Fruit fly (Drosophila melanogaster) whole organism, embryonic: ENCODE measurements around the gene Mgat4b.

Source experiments
- Asciz ChIP-seq: fragments of 200-800 bp; sonication (Bioruptor generic); optimal IDR thresholded peaks from 2 replicates; lab custom pipeline; 2017; ENCODE audit warnings: missing biosample characterization, mild to moderate bottlenecking, missing genetic modification characterization, missing genetic modification reagents
- Awh ChIP-seq: fragments of 200-800 bp; sonication (Bioruptor generic); IDR thresholded peaks from 2 replicates; pipeline ENCODE4, ENCODE4 v1.3.6; 2022; ENCODE audit warnings: missing biosample characterization, missing genetic modification characterization
- Bdp1 ChIP-seq: fragments of 200-800 bp; sonication (Bioruptor generic); optimal IDR thresholded peaks from 3 replicates; lab custom pipeline; 2016; ENCODE audit warnings: missing biosample characterization, missing genetic modification characterization
- CG10209 ChIP-seq: fragments of 200-800 bp; sonication (Bioruptor generic); optimal IDR thresholded peaks from 3 replicates; lab custom pipeline; 2017; ENCODE audit warnings: missing biosample characterization, mild to moderate bottlenecking, missing genetic modification characterization, missing genetic modification reagents
- CG11723 ChIP-seq: fragments of 200-800 bp; sonication (Bioruptor generic); optimal IDR thresholded peaks from 2 replicates; lab custom pipeline; 2017; ENCODE audit warnings: missing biosample characterization, mild to moderate bottlenecking, missing genetic modification characterization
- CG12659 ChIP-seq: fragments of 200-800 bp; sonication (Bioruptor generic); optimal IDR thresholded peaks from 3 replicates; lab custom pipeline; 2017; ENCODE audit warnings: mild to moderate bottlenecking, missing biosample characterization, missing genetic modification reagents, missing genetic modification characterization
- CG12769 ChIP-seq: fragments of 200-800 bp; sonication (Bioruptor generic); optimal IDR thresholded peaks from 2 replicates; lab custom pipeline; 2019; ENCODE audit warnings: missing biosample characterization, mild to moderate bottlenecking, missing genetic modification characterization, moderate library complexity
- CG13775 ChIP-seq: fragments of 200-800 bp; sonication (Bioruptor generic); optimal IDR thresholded peaks from 3 replicates; lab custom pipeline; 2017; ENCODE audit warnings: missing biosample characterization, mild to moderate bottlenecking, missing genetic modification characterization
- CG15011 ChIP-seq: fragments of 200-800 bp; sonication (Bioruptor generic); optimal IDR thresholded peaks from 3 replicates; lab custom pipeline; 2018; ENCODE audit warnings: missing biosample characterization, mild to moderate bottlenecking, missing genetic modification characterization
- CG1603 ChIP-seq: fragments of 200-800 bp; sonication (Bioruptor generic); optimal IDR thresholded peaks from 2 replicates; lab custom pipeline; 2019; ENCODE audit warnings: missing biosample characterization, mild to moderate bottlenecking, missing genetic modification characterization, moderate library complexity
- CG2116 ChIP-seq: fragments of 200-800 bp; sonication (Bioruptor generic); optimal IDR thresholded peaks from 3 replicates; lab custom pipeline; 2018; ENCODE audit warnings: missing biosample characterization, mild to moderate bottlenecking, missing genetic modification characterization
- CG2678 ChIP-seq: fragments of 200-800 bp; sonication (Bioruptor generic); optimal IDR thresholded peaks from 3 replicates; lab custom pipeline; 2019; ENCODE audit warnings: missing biosample characterization, mild to moderate bottlenecking, missing genetic modification characterization, moderate library complexity
- CG31365 ChIP-seq: fragments of 200-800 bp; sonication (Bioruptor generic); optimal IDR thresholded peaks from 2 replicates; lab custom pipeline; 2018; ENCODE audit warnings: missing biosample characterization, mild to moderate bottlenecking, missing genetic modification characterization
- CG3281 ChIP-seq: fragments of 200-800 bp; sonication (Bioruptor generic); optimal IDR thresholded peaks from 3 replicates; lab custom pipeline; 2017; ENCODE audit warnings: missing biosample characterization, mild to moderate bottlenecking, missing genetic modification characterization
- CG33213 ChIP-seq: fragments of 200-800 bp; sonication (Bioruptor generic); optimal IDR thresholded peaks from 3 replicates; lab custom pipeline; 2016; ENCODE audit warnings: missing biosample characterization, missing genetic modification characterization
- CG33557 ChIP-seq: fragments of 200-800 bp; sonication (Bioruptor generic); optimal IDR thresholded peaks from 2 replicates; lab custom pipeline; 2019; ENCODE audit warnings: missing biosample characterization, mild to moderate bottlenecking, missing genetic modification characterization, moderate library complexity
- CG3407 ChIP-seq: fragments of 200-800 bp; sonication (Bioruptor generic); optimal IDR thresholded peaks from 2 replicates; lab custom pipeline; 2018; ENCODE audit warnings: missing biosample characterization, mild to moderate bottlenecking, missing genetic modification characterization
- CG34422 ChIP-seq: fragments of 200-800 bp; sonication (Bioruptor generic); IDR thresholded peaks from 3 replicates; pipeline ENCODE4 v1.3.6; 2022; ENCODE audit warnings: missing biosample characterization, missing genetic modification characterization
- CG4360 ChIP-seq: fragments of 200-800 bp; sonication (Bioruptor generic); IDR thresholded peaks from 2 replicates; pipeline ENCODE4 v1.3.6; 2022; ENCODE audit warnings: missing biosample characterization, missing genetic modification characterization
- CG4707 ChIP-seq: fragments of 200-800 bp; sonication (Bioruptor generic); optimal IDR thresholded peaks from 2 replicates; lab custom pipeline; 2018; ENCODE audit warnings: missing biosample characterization, mild to moderate bottlenecking, missing genetic modification characterization, moderate library complexity
- CG6765 ChIP-seq: fragments of 200-800 bp; sonication (Bioruptor generic); optimal IDR thresholded peaks from 3 replicates; lab custom pipeline; 2017; ENCODE audit warnings: missing biosample characterization, mild to moderate bottlenecking, missing genetic modification characterization
- CG7556 ChIP-seq: fragments of 200-800 bp; sonication (Bioruptor generic); optimal IDR thresholded peaks from 2 replicates; lab custom pipeline; 2017; ENCODE audit warnings: missing biosample characterization, mild to moderate bottlenecking, missing genetic modification characterization
- CG7839 ChIP-seq: fragments of 200-800 bp; sonication (Bioruptor generic); optimal IDR thresholded peaks from 3 replicates; lab custom pipeline; 2018; ENCODE audit warnings: missing biosample characterization, mild to moderate bottlenecking, missing genetic modification characterization, moderate library complexity
- CG7987 ChIP-seq: fragments of 200-800 bp; sonication (Bioruptor generic); optimal IDR thresholded peaks from 2 replicates; lab custom pipeline; 2018; ENCODE audit warnings: missing biosample characterization, mild to moderate bottlenecking, missing genetic modification characterization, moderate library complexity
- CHES-1-like ChIP-seq: fragments of 200-800 bp; sonication (Bioruptor generic); optimal IDR thresholded peaks from 2 replicates; lab custom pipeline; 2016; ENCODE audit warnings: missing biosample characterization, missing genetic modification characterization
- D ChIP-seq, 2 experiments: fragments of 200-800 bp in 1 of 2; fragments of >200 bp in 1 of 2; sonication (Bioruptor generic) in 1 of 2; optimal IDR thresholded peaks; 2 replicates in 1 of 2; 3 replicates in 1 of 2; lab custom pipeline; 2017; ENCODE audit warnings: mild to moderate bottlenecking in 1 of 2, missing biosample characterization in 1 of 2, missing genetic modification characterization in 1 of 2, missing genetic modification reagents in 1 of 2
- Dref ChIP-seq: fragments of 200-800 bp; sonication (Bioruptor generic); IDR thresholded peaks from 2 replicates; pipeline ENCODE4 v1.3.6; 2022; ENCODE audit warnings: missing biosample characterization, missing genetic modification characterization
- HLH3B ChIP-seq: fragments of 200-800 bp; sonication (Bioruptor generic); IDR thresholded peaks from 2 replicates; pipeline ENCODE4 v1.3.6; 2022; ENCODE audit warnings: missing biosample characterization, missing genetic modification characterization
- HLHmδ ChIP-seq: fragments of 200-800 bp; sonication (Bioruptor generic); optimal IDR thresholded peaks from 2 replicates; lab custom pipeline; 2018; ENCODE audit warnings: missing biosample characterization, mild to moderate bottlenecking, missing genetic modification characterization, moderate library complexity
- Med ChIP-seq: fragments of 200-800 bp; sonication (Bioruptor generic); peaks from one replicate; lab custom pipeline; 2016; ENCODE audit warnings: missing biosample characterization, missing genetic modification characterization, mild to moderate bottlenecking, inconsistent platforms, moderate library complexity
- NC2β ChIP-seq: fragments of 200-800 bp; sonication (Bioruptor generic); optimal IDR thresholded peaks from 2 replicates; lab custom pipeline; 2016; ENCODE audit warnings: missing biosample characterization, missing genetic modification characterization
- Tbp ChIP-seq: fragments of >200 bp; optimal IDR thresholded peaks from 2 replicates; lab custom pipeline; 2018; ENCODE audit warnings: missing biosample characterization, missing genetic modification characterization
- chinmo ChIP-seq: fragments of 200-800 bp; sonication (Bioruptor generic); IDR thresholded peaks from 4 replicates; pipeline ENCODE4 v1.3.6; 2022; ENCODE audit warnings: missing biosample characterization, missing genetic modification characterization; ENCODE audit not compliant: partially characterized antibody
- ci ChIP-seq: fragments of 200-800 bp; sonication (Bioruptor generic); IDR thresholded peaks from 3 replicates; pipeline ENCODE4 v1.3.6; 2022; ENCODE audit warnings: missing biosample characterization, missing genetic modification characterization
- fd64A ChIP-seq: fragments of 200-800 bp; sonication (Bioruptor generic); optimal IDR thresholded peaks from 3 replicates; lab custom pipeline; 2018; ENCODE audit warnings: missing biosample characterization, mild to moderate bottlenecking, missing genetic modification characterization
- kah ChIP-seq: fragments of 200-800 bp; sonication (Bioruptor generic); optimal IDR thresholded peaks from 2 replicates; lab custom pipeline; 2018; ENCODE audit warnings: missing biosample characterization, mild to moderate bottlenecking, missing genetic modification characterization
- lov ChIP-seq, 2 experiments: fragments of 200-800 bp in 1 of 2; fragments of >200 bp in 1 of 2; sonication (Bioruptor generic) in 1 of 2; IDR thresholded peaks in 1 of 2; optimal IDR thresholded peaks in 1 of 2; 2 replicates in 1 of 2; 3 replicates in 1 of 2; pipeline versions ENCODE4 v1.3.6 to Lab custom; 2017 to 2022; ENCODE audit warnings: missing biosample characterization in 1 of 2, missing genetic modification characterization in 1 of 2
- nerfin-1 ChIP-seq: fragments of 200-800 bp; sonication (Bioruptor generic); optimal IDR thresholded peaks from 3 replicates; lab custom pipeline; 2019; ENCODE audit warnings: missing biosample characterization, mild to moderate bottlenecking, missing genetic modification characterization, moderate library complexity
- org-1 ChIP-seq: fragments of 200-800 bp; sonication (Bioruptor generic); optimal IDR thresholded peaks from 2 replicates; lab custom pipeline; 2017; ENCODE audit warnings: missing biosample characterization, missing genetic modification characterization
- pan ChIP-seq, 4 experiments: fragments of >200 bp in 3 of 4; fragments of 200-800 bp in 1 of 4; sonication (Bioruptor generic) in 1 of 4; optimal IDR thresholded peaks in 3 of 4; IDR thresholded peaks in 1 of 4; 2 replicates each; pipeline versions ENCODE4 v1.3.6 to Lab custom; 2017 to 2022; ENCODE audit warnings: missing biosample characterization in 2 of 4, missing genetic modification characterization in 2 of 4, mixed read lengths in 1 of 4
- pfk ChIP-seq: fragments of 200-800 bp; sonication (Bioruptor generic); optimal IDR thresholded peaks from 2 replicates; lab custom pipeline; 2018; ENCODE audit warnings: missing biosample characterization, mild to moderate bottlenecking, missing genetic modification characterization, moderate library complexity
- sima ChIP-seq: fragments of 200-800 bp; sonication (Bioruptor generic); optimal IDR thresholded peaks from 2 replicates; lab custom pipeline; 2016; ENCODE audit warnings: missing biosample characterization, missing genetic modification characterization
- stc ChIP-seq: fragments of 200-800 bp; sonication (Bioruptor generic); IDR thresholded peaks from 2 replicates; pipeline ENCODE4 v1.3.6; 2022; ENCODE audit warnings: missing biosample characterization, missing genetic modification characterization
- stwl ChIP-seq: fragments of 200-800 bp; sonication (Bioruptor generic); optimal IDR thresholded peaks from 3 replicates; lab custom pipeline; 2018; ENCODE audit warnings: missing biosample characterization, mild to moderate bottlenecking, missing genetic modification characterization, moderate library complexity
- tup ChIP-seq: fragments of 200-800 bp; sonication (Bioruptor generic); optimal IDR thresholded peaks from 2 replicates; lab custom pipeline; 2016; ENCODE audit warnings: missing biosample characterization, mild to moderate bottlenecking, missing genetic modification characterization, moderate library complexity
- unpg ChIP-seq: fragments of 200-800 bp; sonication (Bioruptor generic); optimal IDR thresholded peaks from 3 replicates; lab custom pipeline; 2018; ENCODE audit warnings: missing biosample characterization, mild to moderate bottlenecking, missing genetic modification characterization, moderate library complexity
- zfh1 ChIP-seq: fragments of 200-800 bp; sonication (Bioruptor generic); IDR thresholded peaks from 3 replicates; pipeline ENCODE4 v1.3.6; 2022; ENCODE audit warnings: missing biosample characterization, missing genetic modification characterization

Mgat4b gene

DNA sequence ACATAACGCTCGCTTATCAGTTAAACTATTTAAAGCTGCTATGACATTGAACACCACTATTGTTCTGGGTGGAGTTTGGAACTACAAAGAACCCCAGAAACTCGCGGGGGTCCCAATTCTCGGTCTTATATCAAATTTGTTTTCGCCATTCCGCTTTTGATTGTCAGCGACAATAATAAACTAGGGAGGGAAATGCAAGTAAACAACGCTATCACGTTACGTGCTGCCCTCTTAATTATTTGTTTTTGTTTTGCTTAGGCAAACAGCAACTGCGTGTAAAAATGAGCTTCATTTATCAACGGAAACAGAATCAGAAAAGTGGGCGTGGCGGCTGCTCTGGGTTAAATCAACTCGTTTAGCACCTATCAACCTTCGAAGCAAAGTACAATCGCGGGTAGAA is 11.1 kb upstream of the Mgat4b start (continued):
- TF ChIP-seq HLH3B (GFP tag; lab: Robert Waterston, UW) (peak; percentile 59; the same call in 1 of the 2 replicates), CG34422 (no peak), CG33557 (GFP tag; lab: Kevin White, UChicago) (peak; percentile 41), stc (peak; percentile 15; the same call in 1 of the 2 replicates), nerfin-1 (tag; lab: Kevin White, UChicago) (peak; percentile 24), CG1603 (peak; percentile 53), unpg (GFP tag; lab: Kevin White, UChicago) (peak; percentile 23), NC2β (peak; percentile 5), zfh1 (GFP tag; lab: Robert Waterston, UW) (peak; percentile 59; the same call in 2 of the 3 replicates), Bdp1 (GFP tag; lab: Kevin White, UChicago) (peak; percentile 33), D (optimal IDR thresholded peaks at IDR 0.05; lab: Kevin White, UChicago) (no peak), D (GFP tag; optimal IDR thresholded peaks at IDR 0.05; lab: Kevin White, UChicago) (peak; percentile 22), Dref (GFP tag; lab: Robert Waterston, UW) (no peak), pan (optimal IDR thresholded peaks at IDR 0.05; lab: Kevin White, UChicago) (no peak), pan (GFP tag; optimal IDR thresholded peaks at IDR 0.05 in 1 of 2, IDR thresholded peaks at IDR 0.05 in 1 of 2) (peak in 1 of 2 experiments; percentile 18), ci (peak; percentile 61; the same call in 2 of the 3 replicates), CG7987 (GFP tag; lab: Kevin White, UChicago) (peak; percentile 75), tup (GFP tag; lab: Kevin White, UChicago) (peak; percentile 18), CG33213 (peak; percentile 10), Asciz (GFP tag; lab: Kevin White, UChicago) (peak; percentile 29), CG7556 (GFP tag; lab: Kevin White, UChicago) (peak; percentile 37), CG6765 (GFP tag; lab: Kevin White, UChicago) (peak; percentile 44), chinmo (GFP tag; lab: Robert Waterston, UW) (0 out of 4 replicates have a peak, but pooled peaks have one; percentile 17), CHES-1-like (GFP tag; lab: Kevin White, UChicago) (peak; percentile 20), CG11723 (GFP tag; lab: Kevin White, UChicago) (peak; percentile 14), HLHmδ (peak; percentile 49), CG7839 (tag; lab: Kevin White, UChicago) (no peak), Tbp (GFP tag; lab: Kevin White, UChicago) (no peak), Awh (GFP tag; lab: Robert Waterston, UW) (peak; percentile 64; the same call in 1 of the 2 replicates), lov (optimal IDR thresholded peaks at IDR 0.05; lab: Kevin White, UChicago) (no peak), lov (GFP tag; IDR thresholded peaks at IDR 0.05; lab: Robert Waterston, UW) (peak; percentile 79; the same call in 1 of the 3 replicates), pfk (GFP tag; lab: Kevin White, UChicago) (peak; percentile 39), CG12769 (peak; percentile 22), CG31365 (tag; lab: Kevin White, UChicago) (peak; percentile 27), CG12659 (GFP tag; lab: Kevin White, UChicago) (peak; percentile 15), sima (GFP tag; lab: Kevin White, UChicago) (peak; percentile 6), CG15011 (GFP tag; lab: Kevin White, UChicago) (peak; percentile 54), CG13775 (GFP tag; lab: Kevin White, UChicago) (peak; percentile 8), Med (GFP tag; lab: Kevin White, UChicago) (peak; percentile 89), CG2678 (peak; percentile 51), CG3407 (GFP tag; lab: Kevin White, UChicago) (peak; percentile 76), CG2116 (GFP tag; lab: Kevin White, UChicago) (peak; percentile 22), CG4360 (GFP tag; lab: Robert Waterston, UW) (peak; percentile 56; the same call in 1 of the 2 replicates), kah (GFP tag; lab: Kevin White, UChicago) (peak; percentile 39), org-1 (GFP tag; lab: Kevin White, UChicago) (peak; percentile 32), stwl (no peak), fd64A (GFP tag; lab: Kevin White, UChicago) (peak; percentile 55), CG3281 (GFP tag; lab: Kevin White, UChicago) (peak; percentile 5), CG4707 (GFP tag; lab: Kevin White, UChicago) (peak; percentile 42), CG10209 (peak; percentile 50)
